Fruit fly (Drosophila melanogaster) whole organism, prepupa: ENCODE measurements around the gene yrt.

Experiments used
- CG10631 ChIP-seq: fragments of 200-800 bp; sonication (Bioruptor generic); optimal IDR thresholded peaks from 2 replicates; lab custom pipeline; 2016; ENCODE audit warnings: missing biosample characterization, missing genetic modification characterization
- CG11294 ChIP-seq: fragments of 200-800 bp; sonication (Bioruptor generic); IDR thresholded peaks from 2 replicates; pipeline ENCODE4 v1.3.6; 2022; ENCODE audit warnings: missing biosample characterization, missing genetic modification characterization
- CG11762 ChIP-seq: fragments of 200-800 bp; sonication (Bioruptor generic); optimal IDR thresholded peaks from 3 replicates; lab custom pipeline; 2016; ENCODE audit warnings: missing biosample characterization, missing genetic modification characterization; ENCODE audit not compliant: insufficient read depth
- CG11902 ChIP-seq: fragments of 200-800 bp; sonication (Bioruptor generic); optimal IDR thresholded peaks from 3 replicates; lab custom pipeline; 2016; ENCODE audit warnings: missing biosample characterization, missing genetic modification characterization
- CG15336 ChIP-seq: fragments of 200-800 bp; sonication (Bioruptor generic); IDR thresholded peaks from 2 replicates; pipeline ENCODE4 v1.3.6; 2022; ENCODE audit warnings: missing biosample characterization, missing genetic modification characterization
- CG1621 ChIP-seq: fragments of 200-800 bp; sonication (Bioruptor generic); optimal IDR thresholded peaks from 3 replicates; lab custom pipeline; 2018; ENCODE audit warnings: missing biosample characterization, mild to moderate bottlenecking, missing genetic modification characterization
- CG16779 ChIP-seq: fragments of 200-800 bp; sonication (Bioruptor generic); optimal IDR thresholded peaks from 3 replicates; lab custom pipeline; 2017; ENCODE audit warnings: missing biosample characterization, mild to moderate bottlenecking, missing genetic modification characterization
- CG31627 ChIP-seq: fragments of 200-800 bp; sonication (Bioruptor generic); optimal IDR thresholded peaks from 3 replicates; lab custom pipeline; 2016; ENCODE audit warnings: missing biosample characterization, missing genetic modification characterization
- CG32006 ChIP-seq: fragments of 200-800 bp; sonication (Bioruptor generic); optimal IDR thresholded peaks from 3 replicates; lab custom pipeline; 2017; ENCODE audit warnings: missing biosample characterization, mild to moderate bottlenecking, missing genetic modification characterization
- CG34406 ChIP-seq: fragments of 200-800 bp; sonication (Bioruptor generic); optimal IDR thresholded peaks from 3 replicates; lab custom pipeline; 2016; ENCODE audit warnings: missing biosample characterization, missing genetic modification characterization
- CG3919 ChIP-seq: fragments of 200-800 bp; sonication (Bioruptor generic); optimal IDR thresholded peaks from 3 replicates; lab custom pipeline; 2016; ENCODE audit warnings: missing biosample characterization, missing genetic modification characterization
- CG6276 ChIP-seq: fragments of 200-800 bp; sonication (Bioruptor generic); optimal IDR thresholded peaks from 2 replicates; lab custom pipeline; 2017; ENCODE audit warnings: missing biosample characterization, mild to moderate bottlenecking, missing genetic modification characterization
- CG6792 ChIP-seq: fragments of 200-800 bp; sonication (Bioruptor generic); optimal IDR thresholded peaks from 3 replicates; lab custom pipeline; 2016; ENCODE audit warnings: missing biosample characterization, missing genetic modification characterization
- CG6808 ChIP-seq: fragments of 200-800 bp; sonication (Bioruptor generic); optimal IDR thresholded peaks from 3 replicates; lab custom pipeline; 2017; ENCODE audit warnings: missing biosample characterization, missing genetic modification characterization, mild to moderate bottlenecking, moderate library complexity, missing genetic modification reagents
- CG6854 ChIP-seq: fragments of 200-800 bp; sonication (Bioruptor generic); optimal IDR thresholded peaks from 2 replicates; lab custom pipeline; 2017; ENCODE audit warnings: missing biosample characterization, mild to moderate bottlenecking, missing genetic modification characterization
- CG7368 ChIP-seq: fragments of 200-800 bp; sonication (Bioruptor generic); optimal IDR thresholded peaks from 3 replicates; lab custom pipeline; 2016; ENCODE audit warnings: missing biosample characterization, missing genetic modification characterization
- CG8119 ChIP-seq: fragments of 200-800 bp; sonication (Bioruptor generic); IDR thresholded peaks from 3 replicates; pipeline ENCODE4 v1.3.6; 2022; ENCODE audit warnings: missing biosample characterization, missing genetic modification characterization
- CG8319 ChIP-seq: fragments of 200-800 bp; sonication (Bioruptor generic); optimal IDR thresholded peaks from 3 replicates; lab custom pipeline; 2016; ENCODE audit warnings: missing biosample characterization, missing genetic modification characterization
- CG8632 ChIP-seq: fragments of 200-800 bp; sonication (Bioruptor generic); optimal IDR thresholded peaks from 3 replicates; lab custom pipeline; 2016; ENCODE audit warnings: missing biosample characterization, missing genetic modification characterization
- CG9139 ChIP-seq: fragments of 200-800 bp; sonication (Bioruptor generic); optimal IDR thresholded peaks from 3 replicates; lab custom pipeline; 2017; ENCODE audit warnings: missing biosample characterization, mild to moderate bottlenecking, missing genetic modification characterization
- Eip75B ChIP-seq: fragments of 200-800 bp; sonication (Bioruptor generic); optimal IDR thresholded peaks from 3 replicates; lab custom pipeline; 2016; ENCODE audit warnings: missing biosample characterization, missing genetic modification characterization
- Eip78C ChIP-seq: fragments of 200-800 bp; sonication (Bioruptor generic); peaks from one replicate; lab custom pipeline; 2016; ENCODE audit warnings: missing biosample characterization, missing genetic modification characterization
- Ets21C ChIP-seq: fragments of 200-800 bp; sonication (Bioruptor generic); optimal IDR thresholded peaks from 3 replicates; lab custom pipeline; 2016; ENCODE audit warnings: missing biosample characterization, missing genetic modification characterization
- Gug ChIP-seq: fragments of 200-800 bp; sonication (Bioruptor generic); IDR thresholded peaks from 2 replicates; pipeline ENCODE4 v1.3.6; 2022; ENCODE audit warnings: missing biosample characterization, missing genetic modification characterization
- Hr38 ChIP-seq: sonication (Bioruptor generic); optimal IDR thresholded peaks from 2 replicates; lab custom pipeline; 2016; ENCODE audit warnings: missing biosample characterization, missing genetic modification characterization
- Lpt ChIP-seq: fragments of 200-800 bp; sonication (Bioruptor generic); optimal IDR thresholded peaks from 3 replicates; lab custom pipeline; 2016; ENCODE audit warnings: missing biosample characterization, missing genetic modification characterization
- Met ChIP-seq: fragments of 200-800 bp; sonication (Bioruptor generic); optimal IDR thresholded peaks from 3 replicates; lab custom pipeline; 2016; ENCODE audit warnings: missing biosample characterization, missing genetic modification characterization
- OdsH ChIP-seq: fragments of 200-800 bp; sonication (Bioruptor generic); optimal IDR thresholded peaks from 3 replicates; lab custom pipeline; 2016; ENCODE audit warnings: missing biosample characterization, missing genetic modification characterization
- Smox ChIP-seq: fragments of 200-800 bp; sonication (Bioruptor generic); optimal IDR thresholded peaks from 3 replicates; lab custom pipeline; 2016; ENCODE audit warnings: missing biosample characterization, missing genetic modification characterization
- Sox102F ChIP-seq: fragments of 200-800 bp; sonication (Bioruptor generic); optimal IDR thresholded peaks from 2 replicates; lab custom pipeline; 2016; ENCODE audit warnings: missing biosample characterization, mild to moderate bottlenecking, missing genetic modification characterization
- Sox14 ChIP-seq: fragments of 200-800 bp; sonication (Bioruptor generic); optimal IDR thresholded peaks from 3 replicates; lab custom pipeline; 2016; ENCODE audit warnings: missing biosample characterization, missing genetic modification characterization
- achi ChIP-seq: fragments of 200-800 bp; sonication (Bioruptor generic); optimal IDR thresholded peaks from 3 replicates; lab custom pipeline; 2016; ENCODE audit warnings: missing biosample characterization, missing genetic modification characterization
- acj6 ChIP-seq: fragments of 200-800 bp; sonication (Bioruptor generic); optimal IDR thresholded peaks from 3 replicates; lab custom pipeline; 2016; ENCODE audit warnings: missing biosample characterization, missing genetic modification characterization
- cyc ChIP-seq: fragments of 200-800 bp; sonication (Bioruptor generic); optimal IDR thresholded peaks from 3 replicates; lab custom pipeline; 2016; ENCODE audit warnings: missing biosample characterization, missing genetic modification characterization
- dsx ChIP-seq: fragments of 200-800 bp; optimal IDR thresholded peaks from 3 replicates; lab custom pipeline; 2019; ENCODE audit warnings: missing biosample characterization, mild to moderate bottlenecking, missing genetic modification characterization, moderate library complexity; ENCODE audit not compliant: poor library complexity, severe bottlenecking
- eg ChIP-seq: fragments of 200-800 bp; sonication (Bioruptor generic); IDR thresholded peaks from 3 replicates; pipeline ENCODE4 v1.3.6; 2022; ENCODE audit warnings: missing biosample characterization, missing genetic modification characterization
- fd85E ChIP-seq: fragments of 200-800 bp; sonication (Bioruptor generic); optimal IDR thresholded peaks from 3 replicates; lab custom pipeline; 2016; ENCODE audit warnings: missing biosample characterization, missing genetic modification characterization
- fkh ChIP-seq: fragments of 200-800 bp; sonication (Bioruptor generic); optimal IDR thresholded peaks from 3 replicates; lab custom pipeline; 2017; ENCODE audit warnings: missing biosample characterization, mild to moderate bottlenecking, missing genetic modification characterization, moderate library complexity
- lz ChIP-seq: fragments of 200-800 bp; sonication (Bioruptor generic); optimal IDR thresholded peaks from 3 replicates; lab custom pipeline; 2016; ENCODE audit warnings: missing biosample characterization, missing genetic modification characterization
- pdm3 ChIP-seq: fragments of 200-800 bp; sonication (Bioruptor generic); optimal IDR thresholded peaks from 3 replicates; lab custom pipeline; 2016; ENCODE audit warnings: missing biosample characterization, missing genetic modification characterization
- spab ChIP-seq: fragments of 200-800 bp; sonication (Bioruptor generic); optimal IDR thresholded peaks from 2 replicates; lab custom pipeline; 2017; ENCODE audit warnings: missing biosample characterization, mild to moderate bottlenecking, missing genetic modification characterization, missing genetic modification reagents
- ss ChIP-seq, 2 experiments: fragments of 200-800 bp; sonication (Bioruptor generic); optimal IDR thresholded peaks; 2 replicates in 1 of 2; 3 replicates in 1 of 2; lab custom pipeline; 2017 to 2018; ENCODE audit warnings: mild to moderate bottlenecking in 2 of 2, missing biosample characterization in 2 of 2, missing genetic modification characterization in 2 of 2, moderate library complexity in 1 of 2
- svp ChIP-seq: fragments of 200-800 bp; sonication (Bioruptor generic); peaks from one replicate; lab custom pipeline; 2016; ENCODE audit warnings: missing biosample characterization, missing genetic modification characterization
- vri ChIP-seq: fragments of 200-800 bp; sonication (Bioruptor generic); optimal IDR thresholded peaks from 3 replicates; lab custom pipeline; 2016; ENCODE audit warnings: missing biosample characterization, mild to moderate bottlenecking, missing genetic modification characterization

The yrt gene

DNA sequence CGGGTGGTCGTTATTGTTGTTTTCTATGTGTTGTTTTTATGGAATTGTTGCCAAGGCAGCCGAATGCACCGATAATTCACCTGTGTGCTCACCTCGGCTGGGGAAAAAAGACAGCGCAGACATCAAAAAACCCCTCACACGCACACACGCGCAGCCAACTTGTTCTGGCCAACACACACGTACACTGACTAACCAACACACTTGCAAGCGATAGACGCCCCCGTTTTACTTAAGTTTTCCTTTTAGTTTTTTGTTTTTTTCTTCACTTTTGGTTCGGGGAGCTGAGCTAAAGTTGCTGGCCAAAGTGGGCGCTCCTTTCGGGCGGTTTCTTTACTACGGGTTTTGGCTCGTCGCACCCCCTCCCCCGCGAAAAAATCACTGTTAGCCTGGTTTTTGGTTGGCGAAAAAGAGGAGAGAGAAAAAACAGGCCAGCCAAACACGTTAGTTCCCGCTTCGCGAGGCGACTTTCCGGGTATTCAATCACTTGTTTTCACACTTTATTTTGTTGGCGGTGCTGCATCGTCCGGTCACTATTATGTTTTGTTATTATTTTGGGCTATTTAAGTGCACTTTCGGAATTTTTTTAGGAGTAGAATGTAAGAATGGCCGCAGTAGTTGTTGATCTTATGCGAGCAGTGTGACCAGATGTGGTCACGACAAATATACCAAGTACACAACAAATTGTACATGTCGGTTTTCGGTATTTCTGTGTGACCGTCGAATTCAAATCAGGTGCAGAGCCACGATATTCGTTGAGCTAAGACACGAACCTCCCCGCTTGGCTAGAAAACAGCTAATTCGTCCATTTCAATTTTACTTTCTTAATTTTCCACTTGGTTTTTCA, at the start of gene yrt:
yrt (minus strand) TSS at position 660 of the 844 bp plus-strand sequence.
- TF ChIP-seq Met (GFP tag; lab: Kevin White, UChicago): no peak
- peak; percentile 46 for TF ChIP-seq CG6276
- peak; percentile 20 for TF ChIP-seq CG16779 (tag; lab: Kevin White, UChicago)
- no peak for TF ChIP-seq CG1621
- TF ChIP-seq eg (GFP tag; lab: Robert Waterston, UW): 0 out of 3 replicates have a peak, but pooled peaks have one; percentile 18
- no peak for TF ChIP-seq CG15336 (GFP tag; lab: Robert Waterston, UW)
- no peak for TF ChIP-seq Ets21C (GFP tag; lab: Kevin White, UChicago)
- TF ChIP-seq Smox (GFP tag; lab: Kevin White, UChicago): no peak
- TF ChIP-seq CG11294 (GFP tag; lab: Robert Waterston, UW): no peak
- peak; percentile 47; the same call in 2 of the 3 replicates for TF ChIP-seq CG8119 (GFP tag; lab: Robert Waterston, UW)
- TF ChIP-seq Eip78C: peak; percentile 72
- peak; percentile 43 for TF ChIP-seq Lpt (GFP tag; lab: Kevin White, UChicago)
- TF ChIP-seq CG6792: no peak
- TF ChIP-seq Sox102F (GFP tag; lab: Kevin White, UChicago): no peak
- peak; percentile 21 for TF ChIP-seq CG3919 (GFP tag; lab: Kevin White, UChicago)
- TF ChIP-seq fkh (GFP tag; lab: Kevin White, UChicago): peak; percentile 68
- TF ChIP-seq cyc (GFP tag; lab: Kevin White, UChicago): no peak
- no peak for TF ChIP-seq spab (GFP tag; lab: Kevin White, UChicago)
- TF ChIP-seq CG10631 (GFP tag; lab: Kevin White, UChicago): no peak

DNA sequence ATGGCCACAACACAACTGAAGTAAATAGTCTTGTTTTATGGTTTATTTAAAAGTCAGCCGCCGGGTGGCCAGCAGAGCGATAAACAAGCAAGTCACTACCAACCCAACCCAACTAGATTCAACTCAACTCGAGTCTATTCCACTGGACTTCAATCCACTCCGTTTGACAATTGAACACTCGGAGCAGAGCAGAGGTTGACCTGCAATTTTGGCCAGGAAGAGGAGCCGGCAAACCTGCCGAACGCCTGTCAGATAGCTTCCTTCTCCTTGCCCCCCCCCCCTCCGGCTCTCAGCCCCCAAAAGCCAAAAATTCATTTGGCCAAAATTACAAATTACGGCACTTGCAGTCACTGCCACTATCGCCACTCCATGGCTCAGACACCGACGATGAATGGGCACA, 47.5 kb upstream of the yrt start:
- TF ChIP-seq CG6276: no peak
- TF ChIP-seq CG9139 (GFP tag; lab: Kevin White, UChicago): no peak
- no peak for TF ChIP-seq Lpt (GFP tag; lab: Kevin White, UChicago)
- TF ChIP-seq Ets21C (GFP tag; lab: Kevin White, UChicago): no peak
- TF ChIP-seq CG31627 (GFP tag; lab: Kevin White, UChicago): no peak
- TF ChIP-seq fd85E (GFP tag; lab: Kevin White, UChicago): no peak
- no peak for TF ChIP-seq Gug (GFP tag; lab: Robert Waterston, UW)
- TF ChIP-seq Eip75B (GFP tag; lab: Kevin White, UChicago): no peak

DNA sequence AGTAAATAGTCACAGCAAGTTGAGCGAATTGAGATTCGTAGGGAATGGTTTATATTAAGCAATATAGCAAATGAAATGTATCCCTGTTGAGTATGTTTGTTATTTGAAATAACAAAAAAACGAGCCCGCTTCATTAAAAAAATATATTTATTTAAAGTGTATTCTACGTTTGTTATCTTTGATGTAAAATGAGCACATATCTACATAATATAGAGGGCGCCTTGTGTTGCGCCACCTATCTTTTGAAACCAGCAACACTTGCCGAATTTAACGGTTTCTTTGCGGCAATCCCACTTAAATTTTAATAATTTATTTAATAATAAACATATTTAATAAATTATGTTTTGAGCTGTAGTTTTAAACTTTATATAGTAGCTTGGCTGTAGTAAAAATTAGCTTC, 36.5 kb upstream of the yrt start:
- TF ChIP-seq pdm3 (GFP tag; lab: Kevin White, UChicago): peak; percentile 3
- TF ChIP-seq Smox (GFP tag; lab: Kevin White, UChicago): no peak
- no peak for TF ChIP-seq Hr38
- TF ChIP-seq CG11762 (GFP tag; lab: Kevin White, UChicago): no peak
- no peak for TF ChIP-seq CG6808 (GFP tag; lab: Kevin White, UChicago)
- no peak for TF ChIP-seq eg (GFP tag; lab: Robert Waterston, UW)
- peak; percentile 37 for TF ChIP-seq svp
- no peak for TF ChIP-seq Sox102F (GFP tag; lab: Kevin White, UChicago)
- no peak for TF ChIP-seq CG9139 (GFP tag; lab: Kevin White, UChicago)
- no peak for TF ChIP-seq CG11902
- TF ChIP-seq CG34406 (GFP tag; lab: Kevin White, UChicago): no peak
- no peak for TF ChIP-seq vri
- TF ChIP-seq acj6 (GFP tag; lab: Kevin White, UChicago): peak; percentile 13
- no peak for TF ChIP-seq Lpt (GFP tag; lab: Kevin White, UChicago)
- no peak for TF ChIP-seq cyc (GFP tag; lab: Kevin White, UChicago)
- TF ChIP-seq achi (GFP tag; lab: Kevin White, UChicago): no peak
- no peak for TF ChIP-seq fd85E (GFP tag; lab: Kevin White, UChicago)
- no peak for TF ChIP-seq CG32006
- TF ChIP-seq lz (GFP tag; lab: Kevin White, UChicago): no peak
- TF ChIP-seq CG15336 (GFP tag; lab: Robert Waterston, UW): no peak
- TF ChIP-seq Sox14 (GFP tag; lab: Kevin White, UChicago): no peak
- TF ChIP-seq CG8632 (GFP tag; lab: Kevin White, UChicago): no peak
- TF ChIP-seq CG8119 (GFP tag; lab: Robert Waterston, UW): no peak
- TF ChIP-seq CG1621: no peak
- TF ChIP-seq CG8319: no peak
- peak; percentile 11 for TF ChIP-seq CG31627 (GFP tag; lab: Kevin White, UChicago)
- peak; percentile 10 for TF ChIP-seq OdsH
- TF ChIP-seq CG6854 (GFP tag; lab: Kevin White, UChicago): no peak
- no peak for TF ChIP-seq dsx (GFP tag; lab: Kevin White, UChicago)
- no peak for TF ChIP-seq CG11294 (GFP tag; lab: Robert Waterston, UW)
- TF ChIP-seq Met (GFP tag; lab: Kevin White, UChicago): no peak
- peak; percentile 17 for TF ChIP-seq Eip78C
- TF ChIP-seq ss (GFP tag; optimal IDR thresholded peaks at IDR 0.05; lab: Kevin White, UChicago): no peak
- no peak for TF ChIP-seq Ets21C (GFP tag; lab: Kevin White, UChicago)
- TF ChIP-seq CG7368 (GFP tag; lab: Kevin White, UChicago): no peak
